Comparison of ENCODE assay signal across 5 fruit fly cellular contexts in the genomic region with DNA sequence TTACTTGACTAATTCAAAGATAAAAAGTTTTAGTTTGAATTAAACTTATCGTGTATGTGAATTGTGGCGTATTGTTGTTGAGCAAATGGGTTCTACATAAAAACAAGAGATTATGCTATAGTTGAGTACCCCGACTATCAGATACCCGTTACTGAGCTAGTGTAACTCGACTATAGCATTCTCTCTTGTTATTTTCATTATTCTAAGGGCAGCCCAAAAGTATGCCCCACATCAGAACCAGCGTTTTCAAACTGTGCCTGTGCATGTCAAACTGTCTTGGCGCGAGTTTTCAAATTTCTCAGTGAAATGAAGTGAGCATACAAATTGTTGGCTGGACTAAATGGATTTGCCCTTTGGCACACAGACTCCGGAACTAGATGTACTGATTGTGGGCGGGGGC.
TF ChIP-seq lines count a peak whose summit lies in the region.

A gene (plus strand): TSS at position 282 of the 400 bp plus-strand sequence.

- TF ChIP-seq CTCF in S2 (optimal IDR thresholded peaks at IDR 0.05; lab: Kevin White, UChicago), result peak; percentile 47 to 63
- no peak for TF ChIP-seq CTCF in whole organism, embryonic (GFP tag; optimal IDR thresholded peaks at IDR 0.05; lab: Kevin White, UChicago)

TF ChIP-seq in whole organism, embryonic, 481 proteins besides CTCF, POLR2A, EP300 and RAD21 (continues in another document):
- TF ChIP-seq unpg (GFP tag; optimal IDR thresholded peaks at IDR 0.05; lab: Kevin White, UChicago) (no peak), CG17612 (GFP tag; IDR thresholded peaks at IDR 0.05; lab: Robert Waterston, UW) (no peak), stwl (tag; optimal IDR thresholded peaks at IDR 0.05; lab: Kevin White, UChicago) (peak; percentile 4), inv (GFP tag; IDR thresholded peaks at IDR 0.05; lab: Robert Waterston, UW; ENCODE audit: partially characterized antibody) (peak; percentile 71), hb (GFP tag; IDR thresholded peaks at IDR 0.05; lab: Robert Waterston, UW; ENCODE audit: partially characterized antibody) (peak; percentile 92), dm (GFP tag; optimal IDR thresholded peaks at IDR 0.05; lab: Kevin White, UChicago) (no peak), CG11696 (GFP tag; IDR thresholded peaks at IDR 0.05; lab: Robert Waterston, UW) (no peak), vfl (GFP tag; optimal IDR thresholded peaks at IDR 0.05; lab: Kevin White, UChicago) (no peak), Camta (GFP tag; optimal IDR thresholded peaks at IDR 0.05; lab: Kevin White, UChicago) (no peak), exex (tag; optimal IDR thresholded peaks at IDR 0.05; lab: Kevin White, UChicago) (no peak), chinmo (GFP tag; IDR thresholded peaks at IDR 0.05; lab: Robert Waterston, UW; ENCODE audit: partially characterized antibody) (0 out of 4 replicates have a peak, but pooled peaks have one; percentile 40), vnd (GFP tag; IDR thresholded peaks at IDR 0.05; lab: Robert Waterston, UW; ENCODE audit: partially characterized antibody) (peak; percentile 82), unc-4 (GFP tag; IDR thresholded peaks at IDR 0.05; lab: Robert Waterston, UW; ENCODE audit: partially characterized antibody) (peak; percentile 50; the same call in 1 of the 2 replicates), hbn (GFP tag; IDR thresholded peaks at IDR 0.05; lab: Robert Waterston, UW; ENCODE audit: partially characterized antibody) (peak; percentile 23; the same call in 1 of the 2 replicates), Gug (GFP tag; IDR thresholded peaks at IDR 0.05; lab: Robert Waterston, UW) (no peak), Tbp (GFP tag; optimal IDR thresholded peaks at IDR 0.05; lab: Kevin White, UChicago) (peak; percentile 91), CG32772 (GFP tag; IDR thresholded peaks at IDR 0.05; lab: Robert Waterston, UW) (no peak), CG2129 (GFP tag; IDR thresholded peaks at IDR 0.05; lab: Robert Waterston, UW; ENCODE audit: partially characterized antibody) (no peak), Bgb (GFP tag; IDR thresholded peaks at IDR 0.05; lab: Robert Waterston, UW; ENCODE audit: partially characterized antibody) (peak; percentile 90)

TF ChIP-seq in whole organism, prepupa, 60 proteins besides CTCF, POLR2A, EP300 and RAD21:
- TF ChIP-seq fkh (GFP tag; optimal IDR thresholded peaks at IDR 0.05; lab: Kevin White, UChicago) (no peak), Met (GFP tag; optimal IDR thresholded peaks at IDR 0.05; lab: Kevin White, UChicago) (no peak), Eip93F (GFP tag; optimal IDR thresholded peaks at IDR 0.05; lab: Kevin White, UChicago) (no peak), CG15336 (GFP tag; IDR thresholded peaks at IDR 0.05; lab: Robert Waterston, UW) (no peak), dac (GFP tag; optimal IDR thresholded peaks at IDR 0.05; lab: Kevin White, UChicago) (no peak), CG1621 (tag; optimal IDR thresholded peaks at IDR 0.05; lab: Kevin White, UChicago) (no peak), CG10669 (GFP tag; optimal IDR thresholded peaks at IDR 0.05; lab: Kevin White, UChicago) (no peak), svp (GFP tag; lab: Kevin White, UChicago) (peak; percentile 40)

TF ChIP-seq in whole organism, pupa, 21 proteins besides CTCF, POLR2A, EP300 and RAD21:
- TF ChIP-seq EcR (GFP tag; optimal IDR thresholded peaks at IDR 0.05; lab: Kevin White, UChicago), result peak; percentile 21
- TF ChIP-seq CG8159 (tag; optimal IDR thresholded peaks at IDR 0.05; lab: Kevin White, UChicago), result no peak
- no peak for TF ChIP-seq CG12605 (GFP tag; IDR thresholded peaks at IDR 0.05; lab: Robert Waterston, UW)
- TF ChIP-seq CG34367 (tag; optimal IDR thresholded peaks at IDR 0.05; lab: Kevin White, UChicago), result no peak
- TF ChIP-seq CG32121 (GFP tag; IDR thresholded peaks at IDR 0.05; lab: Robert Waterston, UW), result 0 out of 2 replicates have a peak, but pooled peaks have one; percentile 9
- TF ChIP-seq Ets98B (GFP tag; IDR thresholded peaks at IDR 0.05; lab: Robert Waterston, UW), result no peak
- TF ChIP-seq CG14655 (GFP tag; optimal IDR thresholded peaks at IDR 0.05; lab: Kevin White, UChicago), result no peak
- TF ChIP-seq CG15710 (tag; optimal IDR thresholded peaks at IDR 0.05; lab: Kevin White, UChicago), result no peak

TF ChIP-seq in whole organism, wandering third instar larva, 38 proteins besides CTCF, POLR2A, EP300 and RAD21:
- TF ChIP-seq N (GFP tag; optimal IDR thresholded peaks at IDR 0.05; lab: Kevin White, UChicago) (peak; percentile 43), Myc (optimal IDR thresholded peaks at IDR 0.05; lab: Kevin White, UChicago) (peak; percentile 97), tai (GFP tag; optimal IDR thresholded peaks at IDR 0.05; lab: Kevin White, UChicago) (no peak)
